Fruit fly (Drosophila melanogaster): Measurements from ENCODE around the gene CG42762.

CG42762 gene

DNA sequence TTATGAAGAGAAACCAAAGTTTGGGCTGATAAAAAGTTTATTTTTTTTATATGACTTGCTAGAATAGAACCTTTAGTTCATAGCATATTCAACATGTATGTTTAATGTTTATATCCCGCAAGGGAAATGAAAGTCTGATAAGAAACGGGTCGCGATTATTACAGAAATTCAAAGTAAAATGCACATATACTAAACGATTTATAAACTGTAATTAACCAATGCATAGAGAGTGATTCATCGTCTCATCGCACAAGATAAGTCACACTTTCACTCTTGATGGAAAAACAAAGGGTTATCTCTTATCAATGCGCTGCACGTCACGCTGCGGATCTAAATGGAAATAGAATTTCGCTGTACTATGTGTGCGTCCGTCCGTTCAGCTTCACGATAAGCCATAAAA, 14.9 kb downstream of the CG42762 start:
- TF ChIP-seq peb (GFP tag; IDR thresholded peaks at IDR 0.05): no peak
- peak; percentile 4 for TF ChIP-seq sens (GFP tag)

DNA sequence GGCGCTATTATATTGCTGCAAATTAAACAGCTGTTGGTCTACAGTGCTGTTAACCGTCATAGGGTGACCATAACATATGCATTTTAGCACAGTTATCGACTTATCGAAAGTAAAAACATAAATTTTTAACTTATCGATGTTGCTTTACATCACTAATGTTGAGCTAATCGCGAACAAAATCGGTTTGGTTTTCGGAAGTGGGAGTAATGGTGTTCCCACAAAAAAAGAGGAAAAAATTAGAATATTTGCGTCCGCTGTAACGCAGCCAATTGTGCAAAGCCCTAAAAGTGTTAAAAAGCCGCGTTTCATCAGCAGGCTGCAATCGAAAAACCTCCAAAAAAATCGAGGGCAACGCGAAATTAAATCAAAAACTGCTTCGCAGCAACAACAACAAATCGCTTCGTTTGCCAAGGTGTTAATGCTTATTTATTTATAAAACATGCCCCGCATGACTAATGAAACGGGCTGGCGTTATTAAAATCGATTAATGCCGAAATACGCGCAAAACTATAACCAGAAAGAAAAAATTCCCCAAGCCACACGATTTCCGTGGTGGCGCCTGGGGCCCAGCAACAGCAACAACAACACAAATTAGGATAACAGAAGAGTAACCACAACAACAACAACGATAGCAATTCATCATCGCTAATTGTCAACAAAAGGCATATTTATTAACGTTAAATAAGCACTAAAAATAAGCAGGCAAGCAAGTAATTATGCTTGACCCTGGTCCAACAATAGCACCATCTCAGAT, 16.8 kb downstream of the CG42762 start, which contains the start of the genes CG12375 and CG8668:
TSS of gene CG12375 (minus strand) at position 42 of the 754 bp plus-strand sequence.
TSS of gene CG8668 (plus strand) at position 153 of the 754 bp plus-strand sequence.
- TF ChIP-seq CG17186 (GFP tag; optimal IDR thresholded peaks at IDR 0.05) (peak; percentile 18), usp (GFP tag; optimal IDR thresholded peaks at IDR 0.05) (no peak), emc (GFP tag; optimal IDR thresholded peaks at IDR 0.05) (no peak), eve (GFP tag; optimal IDR thresholded peaks at IDR 0.05) (no peak), lab (GFP tag; optimal IDR thresholded peaks at IDR 0.05) (peak; percentile 22), CG10366 (GFP tag; IDR thresholded peaks at IDR 0.05) (no peak), CG9797 (GFP tag; optimal IDR thresholded peaks at IDR 0.05) (peak; percentile 7), Hsf (GFP tag; optimal IDR thresholded peaks at IDR 0.05) (no peak), CG11247 (GFP tag; IDR thresholded peaks at IDR 0.05) (no peak), CG2129 (GFP tag; IDR thresholded peaks at IDR 0.05; ENCODE audit: partially characterized antibody) (peak; percentile 36), CG32767 (GFP tag; IDR thresholded peaks at IDR 0.05) (no peak), CG3995 (GFP tag; optimal IDR thresholded peaks at IDR 0.05) (peak; percentile 8), z (GFP tag; IDR thresholded peaks at IDR 0.05) (no peak), CG42726 (GFP tag; IDR thresholded peaks at IDR 0.05; ENCODE audit: partially characterized antibody) (peak; percentile 5; the same call in 1 of the 2 replicates), lov (optimal IDR thresholded peaks at IDR 0.05) (no peak), lov (GFP tag; IDR thresholded peaks at IDR 0.05) (no peak), da (GFP tag; optimal IDR thresholded peaks at IDR 0.05) (no peak), kay (GFP tag; optimal IDR thresholded peaks at IDR 0.05) (no peak), CG10274 (GFP tag; optimal IDR thresholded peaks at IDR 0.05) (no peak), Stat92E (GFP tag; optimal IDR thresholded peaks at IDR 0.05) (peak in 1 of 3 experiments; percentile 15), repo (GFP tag; optimal IDR thresholded peaks at IDR 0.05) (no peak), yki (optimal IDR thresholded peaks at IDR 0.05) (no peak), CG3838 (GFP tag; optimal IDR thresholded peaks at IDR 0.05) (no peak), CG8924 (tag; optimal IDR thresholded peaks at IDR 0.05) (peak; percentile 45), lilli (GFP tag; optimal IDR thresholded peaks at IDR 0.05) (peak; percentile 42), CG4617 (GFP tag; optimal IDR thresholded peaks at IDR 0.05; ENCODE audit: borderline replicate concordance) (peak; percentile 77), Oaz (GFP tag; IDR thresholded peaks at IDR 0.05) (no peak), lbe (GFP tag; optimal IDR thresholded peaks at IDR 0.05) (peak; percentile 22), CG10959 (GFP tag; IDR thresholded peaks at IDR 0.05) (no peak), ttk (GFP tag; IDR thresholded peaks at IDR 0.05) (no peak), slbo (GFP tag; IDR thresholded peaks at IDR 0.05) (no peak), exex (tag; optimal IDR thresholded peaks at IDR 0.05) (peak; percentile 59), stc (GFP tag; IDR thresholded peaks at IDR 0.05) (no peak), HmgZ (tag; optimal IDR thresholded peaks at IDR 0.05) (peak; percentile 8), CG11695 (GFP tag; IDR thresholded peaks at IDR 0.05) (0 out of 3 replicates have a peak, but pooled peaks have one; percentile 11), aop (GFP tag; IDR thresholded peaks at IDR 0.05) (no peak), CG3281 (GFP tag; optimal IDR thresholded peaks at IDR 0.05) (peak; percentile 13), Opbp (GFP tag; IDR thresholded peaks at IDR 0.05; ENCODE audit: partially characterized antibody) (peak; percentile 83), CG2202 (tag; optimal IDR thresholded peaks at IDR 0.05) (no peak), bcd (GFP tag; optimal IDR thresholded peaks at IDR 0.05) (no peak), CG6791 (GFP tag; IDR thresholded peaks at IDR 0.05; ENCODE audit: partially characterized antibody) (peak; percentile 83), CG18011 (GFP tag; optimal IDR thresholded peaks at IDR 0.05) (no peak), Six4 (GFP tag; optimal IDR thresholded peaks at IDR 0.05) (no peak), YL-1 (GFP tag; optimal IDR thresholded peaks at IDR 0.05) (peak; percentile 46), CG15696 (tag; optimal IDR thresholded peaks at IDR 0.05) (no peak), Doc3 (GFP tag; IDR thresholded peaks at IDR 0.05; ENCODE audit: partially characterized antibody) (peak; percentile 75), gt (GFP tag; IDR thresholded peaks at IDR 0.05) (no peak)
